Worm (Caenorhabditis elegans) whole organism, mixed stage, embryonic: Measurements from ENCODE around the gene C45B11.2.

ENCODE experiments used
- blmp-1 ChIP-seq: fragments of 150-350 bp; optimal IDR thresholded peaks from 2 replicates; lab custom pipeline; 2014; ENCODE audit warnings: missing biosample characterization, missing genetic modification characterization
- cnd-1 ChIP-seq: fragments of 200-800 bp; sonication (Bioruptor generic); optimal IDR thresholded peaks from 2 replicates; lab custom pipeline; 2018; ENCODE audit warnings: mild to moderate bottlenecking, missing genetic modification characterization, missing compliant biosample characterization
- mep-1 ChIP-seq: fragments of 150-350 bp; optimal IDR thresholded peaks from 2 replicates; lab custom pipeline; 2017; ENCODE audit warnings: missing biosample characterization, missing genetic modification reagents, missing genetic modification characterization, inconsistent platforms
- nhr-237 ChIP-seq: fragments of 150-350 bp; optimal IDR thresholded peaks from 2 replicates; lab custom pipeline; 2014; ENCODE audit warnings: missing biosample characterization, missing genetic modification characterization
- nhr-28 ChIP-seq: fragments of 150-350 bp; optimal IDR thresholded peaks from 2 replicates; lab custom pipeline; 2014; ENCODE audit warnings: missing biosample characterization, missing genetic modification characterization
- nhr-76 ChIP-seq: sonication (generic microtip); optimal IDR thresholded peaks from 2 replicates; lab custom pipeline; 2017; ENCODE audit warnings: missing biosample characterization, missing genetic modification characterization
- pha-4 ChIP-seq: fragments of 150-350 bp; optimal IDR thresholded peaks from 2 replicates; lab custom pipeline; 2018; ENCODE audit warnings: missing biosample characterization, missing genetic modification reagents, missing genetic modification characterization
- tbx-8 ChIP-seq: fragments of 200-800 bp; sonication (Bioruptor generic); optimal IDR thresholded peaks from 2 replicates; lab custom pipeline; 2018; ENCODE audit warnings: mild to moderate bottlenecking, missing genetic modification characterization, moderate library complexity, missing compliant biosample characterization
- unc-120 ChIP-seq: sonication (generic microtip); optimal IDR thresholded peaks from 2 replicates; lab custom pipeline; 2017; ENCODE audit warnings: missing genetic modification characterization, missing compliant biosample characterization; ENCODE audit not compliant: poor library complexity, severe bottlenecking
- unc-39 ChIP-seq: fragments of 150-350 bp; optimal IDR thresholded peaks from 2 replicates; lab custom pipeline; 2014; ENCODE audit warnings: missing biosample characterization, missing genetic modification characterization
- unc-62 ChIP-seq: fragments of 150-350 bp; optimal IDR thresholded peaks from 2 replicates; lab custom pipeline; 2014; ENCODE audit warnings: missing biosample characterization, missing genetic modification reagents, missing genetic modification characterization
- ztf-11 ChIP-seq: fragments of 150-350 bp; optimal IDR thresholded peaks from 2 replicates; lab custom pipeline; 2014; ENCODE audit warnings: missing biosample characterization, missing genetic modification characterization

ce11 chrV:11040473-11040872, 2.0 kb upstream of the C45B11.2 start, which contains the start of gene C45B11.8:
- no peak for TF ChIP-seq nhr-76 (tag; lab: Kevin White, UChicago)
- TF ChIP-seq unc-120 = no peak
- no peak for TF ChIP-seq mep-1 (tag; lab: Kevin White, UChicago)
- no peak for TF ChIP-seq tbx-8 (GFP tag; lab: Kevin White, UChicago)
- TF ChIP-seq unc-62 = no peak
- no peak for TF ChIP-seq nhr-28 (tag; lab: Kevin White, UChicago)
- no peak for TF ChIP-seq pha-4 (tag; lab: Kevin White, UChicago)
- no peak for TF ChIP-seq nhr-237 (tag; lab: Kevin White, UChicago)
- no peak for TF ChIP-seq ztf-11 (tag; lab: Kevin White, UChicago)
- no peak for TF ChIP-seq blmp-1
- no peak for TF ChIP-seq cnd-1 (tag; lab: Kevin White, UChicago)
- TF ChIP-seq unc-39 (tag; lab: Kevin White, UChicago) = no peak
